Worm (Caenorhabditis elegans): Measurements from ENCODE around the gene irld-63.

irld-63 gene

DNA sequence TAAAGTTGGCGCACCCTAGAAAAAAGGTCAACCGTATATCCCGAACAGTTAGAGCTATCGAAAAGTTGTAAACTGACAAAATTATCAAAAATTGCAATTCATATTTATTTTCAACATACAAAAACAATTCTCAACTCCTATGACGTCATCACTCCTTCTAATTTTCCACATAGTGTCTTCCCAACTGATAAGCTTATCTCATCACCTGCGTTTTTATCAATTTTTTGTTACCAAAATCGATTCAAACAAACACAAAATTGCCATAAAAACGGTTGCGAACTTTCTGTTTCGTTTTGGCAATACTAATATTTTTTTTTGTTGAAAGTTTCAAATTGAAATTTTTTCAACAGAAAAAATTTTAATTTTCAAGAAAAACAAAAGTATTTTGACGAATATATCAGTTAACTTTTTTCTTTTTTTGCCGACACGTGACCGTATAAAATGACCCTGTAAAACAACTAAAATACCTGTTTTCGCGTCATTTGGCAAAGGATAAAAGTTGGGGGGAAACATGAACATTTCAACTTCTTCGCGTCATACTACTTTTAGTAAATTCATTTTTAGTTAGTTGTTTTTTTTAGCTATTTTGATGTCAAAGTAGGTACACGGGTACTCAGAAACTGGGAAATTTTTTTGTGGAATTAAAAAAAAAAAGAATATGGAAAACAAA lies 45.2 kb downstream of the irld-63 start:
- TF ChIP-seq snpc-4 (tag; optimal IDR thresholded peaks at IDR 0.05) (no peak), elt-1 (tag; optimal IDR thresholded peaks at IDR 0.05) (no peak), skn-1 (tag; optimal IDR thresholded peaks at IDR 0.05) (no peak), gmeb-1 (tag; optimal IDR thresholded peaks at IDR 0.05) (peak; percentile 35), sma-9 (GFP tag; optimal IDR thresholded peaks at IDR 0.05) (peak; percentile 44), sma-9 (tag; optimal IDR thresholded peaks at IDR 0.05) (no peak), nhr-77 (tag; optimal IDR thresholded peaks at IDR 0.05) (no peak), mdl-1 (tag; optimal IDR thresholded peaks at IDR 0.05) (peak in 1 of 2 experiments; percentile 3), nhr-25 (tag; optimal IDR thresholded peaks at IDR 0.05) (peak; percentile 66), Y55F3AM.14 (GFP tag; optimal IDR thresholded peaks at IDR 0.05) (no peak), nhr-12 (tag; optimal IDR thresholded peaks at IDR 0.05) (no peak), alr-1 (tag; optimal IDR thresholded peaks at IDR 0.05) (no peak), lsy-2 (tag; optimal IDR thresholded peaks at IDR 0.05) (peak in 1 of 2 experiments; percentile 24), ztf-4 (tag; optimal IDR thresholded peaks at IDR 0.05) (no peak), blmp-1 (tag; optimal IDR thresholded peaks at IDR 0.05; ENCODE audit: insufficient read depth) (no peak), nhr-23 (tag; optimal IDR thresholded peaks at IDR 0.05) (no peak), crh-2 (tag; optimal IDR thresholded peaks at IDR 0.05) (peak; percentile 68), unc-62 (GFP tag; optimal IDR thresholded peaks at IDR 0.05) (no peak), sma-3 (GFP tag; optimal IDR thresholded peaks at IDR 0.05) (no peak), nhr-10 (tag; optimal IDR thresholded peaks at IDR 0.05) (no peak), R02D3.7 (tag; optimal IDR thresholded peaks at IDR 0.05) (no peak), unc-39 (tag; optimal IDR thresholded peaks at IDR 0.05) (no peak), ceh-16 (tag; optimal IDR thresholded peaks at IDR 0.05) (no peak), elt-3 (tag; optimal IDR thresholded peaks at IDR 0.05) (no peak), mab-5 (tag; optimal IDR thresholded peaks at IDR 0.05) (no peak), peb-1 (tag; optimal IDR thresholded peaks at IDR 0.05) (no peak), dmd-4 (tag; optimal IDR thresholded peaks at IDR 0.05) (no peak), unc-55 (GFP tag; optimal IDR thresholded peaks at IDR 0.05) (no peak), fos-1 (tag; optimal IDR thresholded peaks at IDR 0.05) (peak; percentile 69), nhr-21 (tag; optimal IDR thresholded peaks at IDR 0.05) (no peak), ama-1 (optimal IDR thresholded peaks at IDR 0.05) (no peak), ceh-82 (tag; optimal IDR thresholded peaks at IDR 0.05) (no peak), nhr-129 (tag; optimal IDR thresholded peaks at IDR 0.05) (no peak)

DNA sequence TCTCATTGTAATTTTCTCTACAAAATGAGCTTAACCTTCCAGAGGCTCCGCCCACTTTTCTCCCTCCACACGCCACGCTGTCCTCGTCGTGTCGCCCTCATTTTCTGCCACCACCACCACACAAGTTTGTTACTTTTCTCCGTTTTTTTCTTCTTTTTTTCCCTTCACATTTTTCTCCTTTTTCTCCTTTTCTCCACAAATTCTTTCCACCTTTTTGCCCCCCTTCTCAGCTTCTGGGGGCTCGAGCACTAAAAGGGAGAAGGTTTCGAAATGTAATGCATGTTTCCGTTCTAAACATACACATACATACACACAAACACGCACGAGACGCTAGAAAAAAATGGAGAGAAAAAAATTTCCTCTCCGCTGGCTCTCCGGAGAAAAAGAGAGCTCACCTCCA lies 46.1 kb downstream of the irld-63 start, which contains the start of gene nhr-88:
Gene nhr-88, plus strand, starts transcription at position 43 of the 400 bp plus-strand sequence.
- TF ChIP-seq aly-2 (tag; optimal IDR thresholded peaks at IDR 0.05) (no peak), fos-1 (tag; optimal IDR thresholded peaks at IDR 0.05) (no peak), snpc-4 (tag; optimal IDR thresholded peaks at IDR 0.05) (no peak), peb-1 (tag; optimal IDR thresholded peaks at IDR 0.05) (no peak), lsy-2 (tag; optimal IDR thresholded peaks at IDR 0.05) (peak in 1 of 2 experiments; percentile 37), ceh-16 (tag; optimal IDR thresholded peaks at IDR 0.05) (no peak), nhr-25 (tag; optimal IDR thresholded peaks at IDR 0.05) (no peak), unc-39 (tag; optimal IDR thresholded peaks at IDR 0.05) (no peak), dmd-4 (tag; optimal IDR thresholded peaks at IDR 0.05) (no peak), ceh-82 (tag; optimal IDR thresholded peaks at IDR 0.05) (no peak), nhr-11 (tag; optimal IDR thresholded peaks at IDR 0.05) (no peak), unc-55 (GFP tag; optimal IDR thresholded peaks at IDR 0.05) (peak; percentile 36), mdl-1 (tag; optimal IDR thresholded peaks at IDR 0.05) (peak in 1 of 2 experiments; percentile 35), zag-1 (tag; optimal IDR thresholded peaks at IDR 0.05) (peak; percentile 56), elt-3 (tag; optimal IDR thresholded peaks at IDR 0.05) (no peak), ama-1 (optimal IDR thresholded peaks at IDR 0.05) (peak; percentile 72), Y55F3AM.14 (GFP tag; optimal IDR thresholded peaks at IDR 0.05) (peak; percentile 13), nhr-237 (tag; optimal IDR thresholded peaks at IDR 0.05) (no peak), ztf-4 (tag; optimal IDR thresholded peaks at IDR 0.05) (no peak), gmeb-1 (tag; optimal IDR thresholded peaks at IDR 0.05) (no peak), lin-11 (tag; optimal IDR thresholded peaks at IDR 0.05) (peak; percentile 53), sem-4 (tag; optimal IDR thresholded peaks at IDR 0.05) (no peak), ZK546.5 (tag; optimal IDR thresholded peaks at IDR 0.05) (no peak), blmp-1 (tag; optimal IDR thresholded peaks at IDR 0.05; ENCODE audit: insufficient read depth) (no peak), alr-1 (tag; optimal IDR thresholded peaks at IDR 0.05) (no peak), nhr-6 (tag; optimal IDR thresholded peaks at IDR 0.05) (no peak), skn-1 (tag; optimal IDR thresholded peaks at IDR 0.05) (no peak), egl-27 (tag; optimal IDR thresholded peaks at IDR 0.05) (peak; percentile 11), R02D3.7 (tag; optimal IDR thresholded peaks at IDR 0.05) (no peak), nhr-129 (tag; optimal IDR thresholded peaks at IDR 0.05) (peak; percentile 19), unc-62 (GFP tag; optimal IDR thresholded peaks at IDR 0.05) (no peak), nhr-12 (tag; optimal IDR thresholded peaks at IDR 0.05) (no peak), F13H6.1 (tag; optimal IDR thresholded peaks at IDR 0.05) (peak; percentile 11), lin-13 (GFP tag; optimal IDR thresholded peaks at IDR 0.05) (no peak), sma-9 (GFP tag; optimal IDR thresholded peaks at IDR 0.05) (peak; percentile 31), sma-9 (tag; optimal IDR thresholded peaks at IDR 0.05) (no peak), crh-2 (tag; optimal IDR thresholded peaks at IDR 0.05) (peak; percentile 27), nhr-23 (tag; optimal IDR thresholded peaks at IDR 0.05) (no peak), C34F6.9 (tag; optimal IDR thresholded peaks at IDR 0.05) (peak; percentile 4), mab-5 (tag; optimal IDR thresholded peaks at IDR 0.05) (no peak)

Measured in whole organism, L2 larva.